Worm (Caenorhabditis elegans) whole organism, L4/young adult: Measurements from ENCODE around the gene K02E7.11.

Source experiments
- W03F9.2 ChIP-seq: fragments of 150-350 bp; optimal IDR thresholded peaks from 2 replicates; lab custom pipeline; 2014; ENCODE audit warnings: missing biosample characterization, missing genetic modification characterization
- dao-5 ChIP-seq: sonication (generic microtip); optimal IDR thresholded peaks from 2 replicates; lab custom pipeline; 2016; ENCODE audit warnings: missing genotype, missing genetic modification characterization, moderate library complexity, missing compliant biosample characterization
- him-1 ChIP-seq: sonication (generic microtip); optimal IDR thresholded peaks from 2 replicates; lab custom pipeline; 2016; ENCODE audit warnings: missing genotype, missing genetic modification reagents, missing genetic modification characterization, missing compliant biosample characterization

- TF ChIP-seq him-1 (tag; lab: Kevin White, UChicago) (no peak), dao-5 (tag; lab: Kevin White, UChicago) (no peak), W03F9.2 (tag; lab: Kevin White, UChicago) (no peak)
These were observed 7.5 kb upstream of the K02E7.11 start, which contains the start of gene K02E7.1 for ce11 chrII:1082859-1083258.
